Worm (Caenorhabditis elegans): ENCODE results near the gene acdh-9.

ce11 chrII:799700-800099, 48.7 kb downstream of the acdh-9 start, which contains the start of gene F46F5.14:
- TF ChIP-seq dmd-4 (tag; optimal IDR thresholded peaks at IDR 0.05): no peak
- TF ChIP-seq elt-3 (tag; optimal IDR thresholded peaks at IDR 0.05): no peak
- no peak for TF ChIP-seq blmp-1 (tag; optimal IDR thresholded peaks at IDR 0.05; ENCODE audit: insufficient read depth)
- TF ChIP-seq nhr-12 (tag; optimal IDR thresholded peaks at IDR 0.05): no peak
- TF ChIP-seq nhr-11 (tag; optimal IDR thresholded peaks at IDR 0.05): no peak
